Fruit fly (Drosophila melanogaster) S2 (cell line): ENCODE results near the gene CG46467.

Experiments
- CG8478 ChIP-seq: fragments of >200 bp; optimal IDR thresholded peaks from 2 replicates; lab custom pipeline; 2018
- CTCF ChIP-seq, 2 experiments: fragments of >200 bp; optimal IDR thresholded peaks; 2 replicates each; lab custom pipeline; 2018

DNA sequence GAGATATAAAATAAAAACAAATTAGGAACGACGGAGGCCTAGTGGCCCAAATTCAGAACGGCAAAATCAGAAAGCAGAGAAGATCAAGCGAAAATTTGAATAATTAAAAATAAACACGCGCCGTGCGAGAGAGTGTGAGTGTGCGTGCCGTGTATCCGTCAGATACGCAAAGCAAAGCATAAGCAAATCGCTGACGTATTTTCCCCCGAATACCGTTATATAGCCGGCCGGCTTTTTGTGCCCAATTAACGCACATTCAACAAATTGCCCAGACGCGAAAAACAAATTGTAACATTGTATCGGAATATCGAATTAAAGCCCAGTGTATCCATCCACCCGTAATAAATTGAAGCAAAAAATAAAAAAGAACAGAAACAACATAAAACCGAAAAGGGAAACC is 54.7 kb downstream of the CG46467 start:
- no peak for TF ChIP-seq CG8478 (lab: Kevin White, UChicago)
- no peak for TF ChIP-seq CTCF (optimal IDR thresholded peaks at IDR 0.05; lab: Kevin White, UChicago)
